Fruit fly (Drosophila melanogaster): ENCODE data around the gene DppIII.

Gene DppIII

DNA sequence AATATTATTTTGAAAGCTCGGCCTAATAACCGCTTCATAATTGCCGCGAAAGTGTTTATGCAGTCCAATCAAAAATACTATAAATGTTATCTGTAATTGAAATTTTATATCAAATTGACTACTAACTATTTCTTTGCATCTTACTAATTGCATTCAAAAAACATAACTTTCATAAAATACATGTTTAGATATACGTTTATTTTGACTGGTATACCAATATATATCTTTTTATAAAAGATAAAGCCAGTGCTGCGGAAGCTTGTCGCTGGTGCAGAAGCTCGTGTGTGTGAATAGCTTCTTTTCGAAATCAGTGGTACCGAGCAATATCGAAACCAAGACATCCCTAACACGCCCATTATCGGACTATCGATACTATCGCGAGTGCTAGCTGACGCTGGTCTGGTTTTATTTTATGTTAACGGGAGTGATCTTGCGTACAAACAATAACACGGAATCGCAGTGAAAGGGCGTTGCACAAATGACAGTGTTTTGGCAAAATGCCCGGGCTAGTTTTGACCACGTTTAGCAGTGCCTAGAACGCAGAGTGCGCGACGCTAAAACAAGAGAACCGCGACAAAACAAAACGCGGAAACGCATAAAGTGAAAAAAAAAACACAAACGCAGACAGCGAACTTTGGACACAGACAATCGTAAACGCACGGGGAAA, 5.4 kb downstream of the DppIII start, which contains the start of gene Atg13:
Gene Atg13 (plus strand): TSS at position 367 of the 667 bp plus-strand sequence.
- TF ChIP-seq CG4496 (GFP tag; IDR thresholded peaks at IDR 0.05) (peak; percentile 84), CG8301 (tag; optimal IDR thresholded peaks at IDR 0.05) (peak; percentile 83), CG8159 (tag; optimal IDR thresholded peaks at IDR 0.05) (peak; percentile 63), Pif1B (GFP tag; optimal IDR thresholded peaks at IDR 0.05) (no peak), CG15710 (tag; optimal IDR thresholded peaks at IDR 0.05) (peak; percentile 42), gl (tag; optimal IDR thresholded peaks at IDR 0.05) (peak; percentile 94), CG9948 (tag; optimal IDR thresholded peaks at IDR 0.05) (peak; percentile 2), CG34367 (tag; optimal IDR thresholded peaks at IDR 0.05) (peak; percentile 71), CG32121 (GFP tag; IDR thresholded peaks at IDR 0.05) (peak; percentile 79), fd96Ca (GFP tag; IDR thresholded peaks at IDR 0.05) (peak; percentile 66; the same call in 2 of the 3 replicates), rn (GFP tag; IDR thresholded peaks at IDR 0.05) (no peak), EcR (GFP tag; optimal IDR thresholded peaks at IDR 0.05) (peak; percentile 30), CG14655 (GFP tag; optimal IDR thresholded peaks at IDR 0.05) (no peak), Snoo (tag; optimal IDR thresholded peaks at IDR 0.05) (peak; percentile 50), CG13204 (GFP tag; optimal IDR thresholded peaks at IDR 0.05) (no peak), CG12605 (GFP tag; IDR thresholded peaks at IDR 0.05) (peak; percentile 87), Ets98B (GFP tag; IDR thresholded peaks at IDR 0.05) (peak; percentile 71), CG17806 (tag; optimal IDR thresholded peaks at IDR 0.05) (peak; percentile 45), D1 (tag; optimal IDR thresholded peaks at IDR 0.05) (no peak)

DNA sequence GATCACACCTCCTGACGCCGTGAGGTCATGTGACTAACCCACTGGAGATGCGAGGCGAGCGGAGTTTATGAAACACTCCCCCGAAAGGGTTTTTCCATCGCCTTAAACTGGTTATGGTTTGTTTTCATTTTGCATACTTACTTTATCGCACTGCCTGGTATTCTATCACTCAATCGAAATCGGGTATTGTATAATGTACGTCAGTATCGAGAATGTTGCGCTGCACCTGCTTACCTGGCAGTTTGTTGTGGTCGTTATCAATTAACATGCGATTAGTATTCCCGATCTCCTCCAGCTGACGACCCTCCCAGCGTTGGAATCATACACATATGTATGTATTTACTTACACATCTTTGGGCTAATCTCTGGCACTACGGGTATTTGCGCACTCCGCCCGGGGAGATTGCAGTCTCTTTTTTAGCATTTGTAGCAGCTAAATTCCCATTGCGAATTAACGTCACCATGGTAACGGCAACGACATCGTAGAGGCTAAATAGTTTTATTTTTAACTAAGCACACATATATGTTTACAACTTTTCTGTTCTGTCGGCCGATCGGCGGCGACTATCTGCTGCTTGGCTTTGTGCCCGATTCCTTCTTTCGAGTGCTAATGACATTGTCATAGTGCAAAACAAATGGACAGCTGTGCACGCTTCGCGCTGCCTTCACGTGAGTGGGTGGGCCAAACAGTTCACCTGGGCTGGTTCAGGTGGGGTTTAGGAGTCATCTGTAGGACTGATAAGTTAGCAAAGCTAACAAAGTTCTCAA, 8.9 kb downstream of the DppIII start:
- TF ChIP-seq CG13204 (GFP tag; optimal IDR thresholded peaks at IDR 0.05), result no peak
- no peak for TF ChIP-seq CG10348 (GFP tag; IDR thresholded peaks at IDR 0.05)
- TF ChIP-seq CG34367 (tag; optimal IDR thresholded peaks at IDR 0.05), result no peak
- TF ChIP-seq Pif1B (GFP tag; optimal IDR thresholded peaks at IDR 0.05), result no peak
- no peak for TF ChIP-seq D1 (tag; optimal IDR thresholded peaks at IDR 0.05)
- no peak for TF ChIP-seq CG8301 (tag; optimal IDR thresholded peaks at IDR 0.05)
- no peak for TF ChIP-seq Snoo (tag; optimal IDR thresholded peaks at IDR 0.05)
- TF ChIP-seq CG4496 (GFP tag; IDR thresholded peaks at IDR 0.05), result no peak
- TF ChIP-seq CG12605 (GFP tag; IDR thresholded peaks at IDR 0.05), result no peak; the same call in 1 of the 2 replicates
- no peak for TF ChIP-seq CG17806 (tag; optimal IDR thresholded peaks at IDR 0.05)
- no peak for TF ChIP-seq fd96Ca (GFP tag; IDR thresholded peaks at IDR 0.05)
- TF ChIP-seq gl (tag; optimal IDR thresholded peaks at IDR 0.05), result no peak
- no peak for TF ChIP-seq Ets98B (GFP tag; IDR thresholded peaks at IDR 0.05)
- no peak; the same call in 1 of the 2 replicates for TF ChIP-seq CG32121 (GFP tag; IDR thresholded peaks at IDR 0.05)
- TF ChIP-seq CG15710 (tag; optimal IDR thresholded peaks at IDR 0.05), result no peak
- TF ChIP-seq CG9948 (tag; optimal IDR thresholded peaks at IDR 0.05), result no peak

DNA sequence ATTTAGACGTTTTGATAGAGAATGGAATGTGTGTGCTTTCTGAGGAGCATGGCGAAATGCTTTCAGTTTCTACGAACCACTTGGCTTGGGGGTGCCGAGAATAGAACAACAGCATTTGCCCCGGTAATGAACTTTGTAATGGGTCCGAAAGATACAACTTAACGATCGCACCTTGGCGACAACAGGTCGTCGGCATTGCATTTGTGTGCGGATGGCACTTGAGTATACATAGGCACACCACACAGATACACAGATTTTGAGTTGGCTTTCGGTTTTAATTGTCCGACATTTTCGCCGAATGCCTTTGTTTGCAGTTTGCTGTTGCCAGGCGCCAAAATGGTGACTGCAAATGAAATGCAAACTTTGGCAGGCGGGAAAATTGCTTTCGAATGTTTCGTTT, 9.8 kb downstream of the DppIII start:
- TF ChIP-seq EcR (GFP tag; optimal IDR thresholded peaks at IDR 0.05), result no peak
- no peak for TF ChIP-seq D1 (tag; optimal IDR thresholded peaks at IDR 0.05)
- no peak for TF ChIP-seq CG12605 (GFP tag; IDR thresholded peaks at IDR 0.05)
- no peak for TF ChIP-seq CG8159 (tag; optimal IDR thresholded peaks at IDR 0.05)
- no peak for TF ChIP-seq Pif1B (GFP tag; optimal IDR thresholded peaks at IDR 0.05)
- TF ChIP-seq CG4496 (GFP tag; IDR thresholded peaks at IDR 0.05), result no peak
- no peak for TF ChIP-seq CG13204 (GFP tag; optimal IDR thresholded peaks at IDR 0.05)

DNA sequence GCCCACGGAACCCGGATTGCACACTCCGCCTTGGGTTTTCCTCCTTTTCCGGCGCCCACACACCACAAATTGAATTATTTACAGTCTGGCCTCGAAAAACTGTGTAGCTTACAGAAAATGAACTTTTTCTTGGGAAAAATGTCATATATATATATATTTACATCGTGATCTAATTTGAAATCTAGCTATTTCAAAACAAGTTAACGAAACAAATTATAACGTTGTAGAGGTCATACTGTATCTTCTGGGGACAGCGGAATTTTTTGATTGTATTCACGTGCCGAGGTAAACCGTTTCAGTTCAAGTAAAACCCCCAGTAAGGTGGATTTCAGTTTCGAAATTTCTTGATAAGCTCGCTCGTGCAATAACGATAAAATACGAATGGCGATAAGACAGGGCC, 10.3 kb downstream of the DppIII start:
- TF ChIP-seq Pif1A (GFP tag; optimal IDR thresholded peaks at IDR 0.05) (peak; percentile 9), CG17806 (tag; optimal IDR thresholded peaks at IDR 0.05) (peak; percentile 3), CG15710 (tag; optimal IDR thresholded peaks at IDR 0.05) (no peak), CG8159 (tag; optimal IDR thresholded peaks at IDR 0.05) (no peak), Snoo (tag; optimal IDR thresholded peaks at IDR 0.05) (peak; percentile 51), gl (tag; optimal IDR thresholded peaks at IDR 0.05) (no peak), CG9948 (tag; optimal IDR thresholded peaks at IDR 0.05) (no peak), CG14655 (GFP tag; optimal IDR thresholded peaks at IDR 0.05) (no peak), CG4496 (GFP tag; IDR thresholded peaks at IDR 0.05) (peak; percentile 72; the same call in 2 of the 3 replicates), CG8301 (tag; optimal IDR thresholded peaks at IDR 0.05) (no peak), Pif1B (GFP tag; optimal IDR thresholded peaks at IDR 0.05) (no peak), CG12605 (GFP tag; IDR thresholded peaks at IDR 0.05) (peak; percentile 82), D1 (tag; optimal IDR thresholded peaks at IDR 0.05) (no peak), rn (GFP tag; IDR thresholded peaks at IDR 0.05) (no peak), CG10348 (GFP tag; IDR thresholded peaks at IDR 0.05) (no peak), fd96Ca (GFP tag; IDR thresholded peaks at IDR 0.05) (no peak; the same call in 1 of the 3 replicates), CG34367 (tag; optimal IDR thresholded peaks at IDR 0.05) (no peak), EcR (GFP tag; optimal IDR thresholded peaks at IDR 0.05) (no peak), Ets98B (GFP tag; IDR thresholded peaks at IDR 0.05) (peak; percentile 66), CG32121 (GFP tag; IDR thresholded peaks at IDR 0.05) (peak; percentile 74), CG13204 (GFP tag; optimal IDR thresholded peaks at IDR 0.05) (no peak)

DNA sequence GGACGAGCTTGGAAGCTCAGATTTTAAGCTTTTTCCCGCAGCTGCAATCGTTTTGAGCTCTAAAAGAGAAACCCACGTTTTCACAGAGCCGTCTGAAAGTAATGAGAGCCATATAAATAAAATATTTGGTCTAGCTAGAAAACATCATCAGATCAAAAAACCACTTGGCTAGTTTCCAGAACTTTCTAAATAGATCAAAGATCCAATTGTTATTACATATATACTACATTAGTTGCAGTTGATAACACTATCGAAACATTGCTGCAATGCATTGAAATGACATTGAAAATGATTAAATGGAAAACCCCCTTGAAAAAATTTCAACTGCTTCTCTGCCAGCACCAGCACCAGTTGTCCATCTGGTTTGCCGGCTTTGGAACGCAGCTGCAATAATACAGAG, 10.8 kb downstream of the DppIII start:
- TF ChIP-seq CG12605 (GFP tag; IDR thresholded peaks at IDR 0.05) (peak; percentile 85), CG4496 (GFP tag; IDR thresholded peaks at IDR 0.05) (peak; percentile 90), CG15710 (tag; optimal IDR thresholded peaks at IDR 0.05) (peak; percentile 86), CG34367 (tag; optimal IDR thresholded peaks at IDR 0.05) (peak; percentile 68), CG17806 (tag; optimal IDR thresholded peaks at IDR 0.05) (peak; percentile 81), CG32121 (GFP tag; IDR thresholded peaks at IDR 0.05) (peak; percentile 96), CG8159 (tag; optimal IDR thresholded peaks at IDR 0.05) (peak; percentile 85), Snoo (tag; optimal IDR thresholded peaks at IDR 0.05) (peak; percentile 50), Pif1A (GFP tag; optimal IDR thresholded peaks at IDR 0.05) (peak; percentile 89), EcR (GFP tag; optimal IDR thresholded peaks at IDR 0.05) (no peak), Ets98B (GFP tag; IDR thresholded peaks at IDR 0.05) (peak; percentile 90), CG13204 (GFP tag; optimal IDR thresholded peaks at IDR 0.05) (no peak), Pif1B (GFP tag; optimal IDR thresholded peaks at IDR 0.05) (peak; percentile 83), D1 (tag; optimal IDR thresholded peaks at IDR 0.05) (no peak), CG14655 (GFP tag; optimal IDR thresholded peaks at IDR 0.05) (peak; percentile 58), CG9948 (tag; optimal IDR thresholded peaks at IDR 0.05) (peak; percentile 64), CG10348 (GFP tag; IDR thresholded peaks at IDR 0.05) (peak; percentile 93), rn (GFP tag; IDR thresholded peaks at IDR 0.05) (peak; percentile 83), gl (tag; optimal IDR thresholded peaks at IDR 0.05) (peak; percentile 41), CG8301 (tag; optimal IDR thresholded peaks at IDR 0.05) (peak; percentile 77), fd96Ca (GFP tag; IDR thresholded peaks at IDR 0.05) (peak; percentile 91)

Measured in whole organism, pupa.